Worm (Caenorhabditis elegans) whole organism, L3 larva: Measurements from ENCODE around the gene maoc-1.

Experiments used
- R02D3.7 ChIP-seq: fragments of 150-350 bp; optimal IDR thresholded peaks from 2 replicates; lab custom pipeline; 2014; ENCODE audit warnings: missing biosample characterization, missing genetic modification characterization
- ZK546.5 ChIP-seq: sonication (generic microtip); optimal IDR thresholded peaks from 2 replicates; lab custom pipeline; 2017; ENCODE audit warnings: missing biosample characterization, missing genetic modification characterization
- aly-2 ChIP-seq: fragments of 150-350 bp; optimal IDR thresholded peaks from 2 replicates; lab custom pipeline; 2014; ENCODE audit warnings: missing biosample characterization, missing genetic modification characterization
- ama-1 ChIP-seq: fragments of 150-350 bp; optimal IDR thresholded peaks from 2 replicates; lab custom pipeline; 2018
- ceh-16 ChIP-seq: sonication (generic microtip); optimal IDR thresholded peaks from 2 replicates; lab custom pipeline; 2017; ENCODE audit warnings: missing biosample characterization, missing genetic modification characterization
- ceh-28 ChIP-seq: fragments of 150-350 bp; optimal IDR thresholded peaks from 2 replicates; lab custom pipeline; 2014; ENCODE audit warnings: missing biosample characterization, missing genetic modification reagents, missing genetic modification characterization
- ceh-82 ChIP-seq: fragments of 150-350 bp; optimal IDR thresholded peaks from 2 replicates; lab custom pipeline; 2014; ENCODE audit warnings: missing biosample characterization, missing genetic modification characterization
- ceh-9 ChIP-seq: sonication (generic microtip); optimal IDR thresholded peaks from 2 replicates; lab custom pipeline; 2018; ENCODE audit warnings: missing biosample characterization, missing genetic modification characterization
- daf-12 ChIP-seq: fragments of 150-350 bp; optimal IDR thresholded peaks from 2 replicates; lab custom pipeline; 2014; ENCODE audit warnings: missing biosample characterization, missing genetic modification reagents, missing genetic modification characterization
- egl-27 ChIP-seq: sonication (generic microtip); optimal IDR thresholded peaks from 4 replicates; lab custom pipeline; 2017; ENCODE audit warnings: missing biosample characterization, missing genetic modification reagents, missing genetic modification characterization
- elt-2 ChIP-seq: sonication (generic microtip); optimal IDR thresholded peaks from 2 replicates; lab custom pipeline; 2016; ENCODE audit warnings: missing genetic modification reagents, mild to moderate bottlenecking, missing genetic modification characterization, missing compliant biosample characterization
- elt-3 ChIP-seq, 3 experiments: fragments of 150-350 bp in 1 of 3; sonication (generic microtip) in 2 of 3; optimal IDR thresholded peaks; 2 replicates in 2 of 3; 4 replicates in 1 of 3; lab custom pipeline; 2014 to 2017; ENCODE audit warnings: missing biosample characterization in 3 of 3, missing genetic modification characterization in 3 of 3
- eor-1 ChIP-seq, 2 experiments: fragments of 150-350 bp; optimal IDR thresholded peaks; 2 replicates each; lab custom pipeline; 2014 to 2018; ENCODE audit warnings: missing biosample characterization in 2 of 2, missing genetic modification characterization in 2 of 2
- fkh-10 ChIP-seq: sonication (generic microtip); optimal IDR thresholded peaks from 2 replicates; lab custom pipeline; 2017; ENCODE audit warnings: missing biosample characterization, missing genetic modification reagents, missing genetic modification characterization
- fkh-2 ChIP-seq: fragments of 150-350 bp; optimal IDR thresholded peaks from 2 replicates; lab custom pipeline; 2014; ENCODE audit warnings: missing biosample characterization, missing genetic modification reagents, missing genetic modification characterization
- fos-1 ChIP-seq: fragments of 150-350 bp; optimal IDR thresholded peaks from 2 replicates; lab custom pipeline; 2014; ENCODE audit warnings: missing biosample characterization, missing genetic modification characterization
- jun-1 ChIP-seq: fragments of 150-350 bp; optimal IDR thresholded peaks from 2 replicates; lab custom pipeline; 2014; ENCODE audit warnings: missing biosample characterization, missing genetic modification reagents, missing genetic modification characterization
- lin-39 ChIP-seq: fragments of 150-350 bp; optimal IDR thresholded peaks from 2 replicates; lab custom pipeline; 2018; ENCODE audit warnings: missing biosample characterization, missing genetic modification reagents, missing genetic modification characterization
- lsy-12 ChIP-seq: sonication (generic microtip); optimal IDR thresholded peaks from 2 replicates; lab custom pipeline; 2016; ENCODE audit warnings: mild to moderate bottlenecking, missing genetic modification characterization, missing compliant biosample characterization
- mdl-1 ChIP-seq: fragments of 150-350 bp; optimal IDR thresholded peaks from 2 replicates; lab custom pipeline; 2014; ENCODE audit warnings: missing biosample characterization, missing genetic modification characterization
- mml-1 ChIP-seq: fragments of 150-350 bp; sonication (generic microtip); optimal IDR thresholded peaks from 3 replicates; lab custom pipeline; 2014; ENCODE audit warnings: missing biosample characterization, missing genetic modification characterization
- nfya-1 ChIP-seq: sonication (generic microtip); optimal IDR thresholded peaks from 2 replicates; lab custom pipeline; 2017; ENCODE audit warnings: missing genetic modification characterization, mild to moderate bottlenecking, missing compliant biosample characterization, antibody characterized with exemption, moderate library complexity; ENCODE audit not compliant: insufficient read depth
- nhr-11 ChIP-seq: fragments of 150-350 bp; optimal IDR thresholded peaks from 2 replicates; lab custom pipeline; 2014; ENCODE audit warnings: missing biosample characterization, missing genetic modification characterization
- nhr-12 ChIP-seq: fragments of 150-350 bp; optimal IDR thresholded peaks from 2 replicates; lab custom pipeline; 2014; ENCODE audit warnings: missing biosample characterization, missing genetic modification characterization
- nhr-23 ChIP-seq: fragments of 150-350 bp; optimal IDR thresholded peaks from 2 replicates; lab custom pipeline; 2014; ENCODE audit warnings: missing biosample characterization, missing genetic modification reagents, missing genetic modification characterization
- nhr-237 ChIP-seq: fragments of 150-350 bp; optimal IDR thresholded peaks from 2 replicates; lab custom pipeline; 2014; ENCODE audit warnings: missing biosample characterization, missing genetic modification characterization
- nhr-25 ChIP-seq: sonication (generic microtip); optimal IDR thresholded peaks from 2 replicates; lab custom pipeline; 2017; ENCODE audit warnings: missing biosample characterization, missing genetic modification characterization
- nhr-28 ChIP-seq: fragments of 150-350 bp; optimal IDR thresholded peaks from 2 replicates; lab custom pipeline; 2014; ENCODE audit warnings: missing biosample characterization, missing genetic modification characterization
- nhr-43 ChIP-seq: sonication (generic microtip); optimal IDR thresholded peaks from 2 replicates; lab custom pipeline; 2016; ENCODE audit warnings: mild to moderate bottlenecking, missing genetic modification characterization, missing compliant biosample characterization; ENCODE audit not compliant: poor library complexity, severe bottlenecking
- nhr-76 ChIP-seq: fragments of 150-350 bp; sonication (generic microtip); optimal IDR thresholded peaks from 5 replicates; lab custom pipeline; 2014; ENCODE audit warnings: missing biosample characterization, missing genetic modification characterization
- pha-4 ChIP-seq: fragments of 150-350 bp; optimal IDR thresholded peaks from 2 replicates; lab custom pipeline; 2014; ENCODE audit warnings: missing biosample characterization, missing genetic modification reagents, missing genetic modification characterization
- pqm-1 ChIP-seq: fragments of 150-350 bp; optimal IDR thresholded peaks from 2 replicates; lab custom pipeline; 2017; ENCODE audit warnings: missing biosample characterization, missing genetic modification characterization, inconsistent platforms
- sea-2 ChIP-seq: fragments of 150-350 bp; sonication (generic microtip); optimal IDR thresholded peaks from 4 replicates; lab custom pipeline; 2014; ENCODE audit warnings: missing biosample characterization, missing genetic modification reagents, missing genetic modification characterization
- skn-1 ChIP-seq: fragments of 150-350 bp; optimal IDR thresholded peaks from 2 replicates; lab custom pipeline; 2014; ENCODE audit warnings: missing biosample characterization, missing genetic modification characterization
- snpc-4 ChIP-seq: fragments of 150-350 bp; optimal IDR thresholded peaks from 2 replicates; lab custom pipeline; 2014; ENCODE audit warnings: missing biosample characterization, missing genetic modification characterization
- tbx-2 ChIP-seq: sonication (generic microtip); optimal IDR thresholded peaks from 2 replicates; lab custom pipeline; 2016; ENCODE audit warnings: mild to moderate bottlenecking, missing genetic modification characterization, missing compliant biosample characterization
- unc-39 ChIP-seq: sonication (generic microtip); optimal IDR thresholded peaks from 4 replicates; lab custom pipeline; 2017; ENCODE audit warnings: missing biosample characterization, missing genetic modification characterization
- unc-62 ChIP-seq: fragments of 150-350 bp; sonication (generic microtip); optimal IDR thresholded peaks from 4 replicates; lab custom pipeline; 2014; ENCODE audit warnings: missing biosample characterization, missing genetic modification reagents, missing genetic modification characterization
- zag-1 ChIP-seq: fragments of 150-350 bp; optimal IDR thresholded peaks from 2 replicates; lab custom pipeline; 2014; ENCODE audit warnings: missing biosample characterization, missing genetic modification characterization
- ztf-11 ChIP-seq: fragments of 150-350 bp; optimal IDR thresholded peaks from 2 replicates; lab custom pipeline; 2014; ENCODE audit warnings: missing biosample characterization, missing genetic modification characterization

maoc-1 gene

ce11 chrII:7200051-7200599, 4.0 kb downstream of the maoc-1 start, which contains the start of gene pcrg-1:
Gene pcrg-1 (plus strand): TSS chrII:7200549.
- TF ChIP-seq egl-27 (tag; lab: Kevin White, UChicago): no peak
- no peak for TF ChIP-seq daf-12
- peak; percentile 67 for TF ChIP-seq nfya-1
- peak; percentile 24 for TF ChIP-seq sea-2 (GFP tag; lab: Kevin White, UChicago)
- no peak for TF ChIP-seq ceh-16 (tag; lab: Kevin White, UChicago)
- TF ChIP-seq lsy-12 (tag; lab: Kevin White, UChicago): peak; percentile 76
- no peak for TF ChIP-seq ama-1 (lab: Kevin White, UChicago)
- TF ChIP-seq tbx-2 (tag; lab: Kevin White, UChicago): peak; percentile 78
- no peak for TF ChIP-seq unc-39 (tag; lab: Kevin White, UChicago)
- TF ChIP-seq nhr-237 (tag; lab: Kevin White, UChicago): no peak
- peak; percentile 33 for TF ChIP-seq ceh-82 (tag; lab: Kevin White, UChicago)
- TF ChIP-seq ztf-11 (tag; lab: Kevin White, UChicago): no peak
- TF ChIP-seq eor-1 (tag; optimal IDR thresholded peaks at IDR 0.05; lab: Kevin White, UChicago): no peak
- peak; percentile 66 for TF ChIP-seq lin-39 (tag; lab: Kevin White, UChicago)
- peak; percentile 41 for TF ChIP-seq elt-2 (tag; lab: Kevin White, UChicago)
- TF ChIP-seq jun-1 (tag; lab: Kevin White, UChicago): no peak
- TF ChIP-seq pha-4 (tag; lab: Kevin White, UChicago): peak; percentile 46
- TF ChIP-seq ceh-28 (tag; lab: Kevin White, UChicago): no peak
- peak; percentile 83 for TF ChIP-seq nhr-25 (tag; lab: Kevin White, UChicago)
- TF ChIP-seq ZK546.5: no peak
- peak; percentile 56 for TF ChIP-seq R02D3.7 (tag; lab: Kevin White, UChicago)
- TF ChIP-seq fos-1 (tag; lab: Kevin White, UChicago): no peak
- no peak for TF ChIP-seq fkh-2 (tag; lab: Kevin White, UChicago)
- TF ChIP-seq nhr-23 (tag; lab: Kevin White, UChicago): peak; percentile 34
- TF ChIP-seq snpc-4: peak; percentile 99
- no peak for TF ChIP-seq zag-1 (tag; lab: Kevin White, UChicago)
- peak; percentile 78 for TF ChIP-seq nhr-43 (tag; lab: Kevin White, UChicago)
- no peak for TF ChIP-seq ceh-9 (tag; lab: Kevin White, UChicago)
- no peak for TF ChIP-seq mml-1 (tag; lab: Kevin White, UChicago)
- no peak for TF ChIP-seq fkh-10 (GFP tag; lab: Kevin White, UChicago)
- no peak for TF ChIP-seq nhr-12
- no peak for TF ChIP-seq skn-1 (tag; lab: Kevin White, UChicago)
- TF ChIP-seq elt-3 (tag; optimal IDR thresholded peaks at IDR 0.05; lab: Kevin White, UChicago): peak in 1 of 3 experiments; percentile 42

ce11 chrII:7203110-7203509, 7.0 kb downstream of the maoc-1 start, which contains the start of gene srd-56:
Gene srd-56 (minus strand): TSS chrII:7203210.
- TF ChIP-seq skn-1 (tag; lab: Kevin White, UChicago) (no peak), elt-3 (tag; optimal IDR thresholded peaks at IDR 0.05; lab: Kevin White, UChicago) (no peak), nhr-28 (tag; lab: Kevin White, UChicago) (no peak), ZK546.5 (no peak), zag-1 (tag; lab: Kevin White, UChicago) (no peak), nhr-237 (tag; lab: Kevin White, UChicago) (no peak), pha-4 (tag; lab: Kevin White, UChicago) (no peak), nhr-25 (tag; lab: Kevin White, UChicago) (no peak), ceh-28 (tag; lab: Kevin White, UChicago) (no peak), pqm-1 (no peak), lin-39 (tag; lab: Kevin White, UChicago) (no peak), nhr-11 (tag; lab: Kevin White, UChicago) (no peak)
- TF ChIP-seq, all 47 proteins: peak for 0

- TF ChIP-seq nhr-25 (tag; lab: Kevin White, UChicago) (no peak), aly-2 (tag; lab: Kevin White, UChicago) (no peak), ceh-16 (tag; lab: Kevin White, UChicago) (no peak), pqm-1 (no peak), ztf-11 (tag; lab: Kevin White, UChicago) (no peak), unc-62 (GFP tag; lab: Kevin White, UChicago) (no peak), unc-39 (tag; lab: Kevin White, UChicago) (no peak), elt-3 (tag; optimal IDR thresholded peaks at IDR 0.05; lab: Kevin White, UChicago) (no peak), nhr-43 (tag; lab: Kevin White, UChicago) (no peak), fkh-10 (GFP tag; lab: Kevin White, UChicago) (no peak), nfya-1 (no peak), nhr-76 (tag; lab: Kevin White, UChicago) (no peak), elt-2 (tag; lab: Kevin White, UChicago) (no peak), mdl-1 (tag; lab: Kevin White, UChicago) (no peak), eor-1 (tag; optimal IDR thresholded peaks at IDR 0.05; lab: Kevin White, UChicago) (no peak), nhr-12 (no peak), sea-2 (GFP tag; lab: Kevin White, UChicago) (no peak), tbx-2 (tag; lab: Kevin White, UChicago) (no peak)
These were observed 8.9 kb downstream of the maoc-1 start, which contains the start of gene srd-58 for ce11 chrII:7204951-7205350. Gene srd-58 (minus strand): TSS chrII:7205051.
